Fruit fly (Drosophila melanogaster): ENCODE results near the gene Dis3l2.
A peak's percentile ranks its signal among the peaks of the same experiment; 100 is the strongest.

The Dis3l2 gene

dm6 chr3L:247482-248225 is 35.1 kb downstream of the Dis3l2 start, which contains the start of gene mthl14:
TSS of gene mthl14 (plus strand) at chr3L:247491.
- TF ChIP-seq CTCF (optimal IDR thresholded peaks at IDR 0.05) = no peak
- no peak for TF ChIP-seq CG8478 (optimal IDR thresholded peaks at IDR 0.05)

dm6 chr3L:248226-248758 is 35.8 kb downstream of the Dis3l2 start:
- TF ChIP-seq CG8478 (optimal IDR thresholded peaks at IDR 0.05) (no peak), CTCF (optimal IDR thresholded peaks at IDR 0.05) (peak in 1 of 2 experiments; percentile 18)

- TF ChIP-seq CG8478 (optimal IDR thresholded peaks at IDR 0.05) = no peak
- peak in 1 of 2 experiments; percentile 57 for TF ChIP-seq CTCF (optimal IDR thresholded peaks at IDR 0.05)
Observed at dm6 chr3L:257618-258475, 45.3 kb downstream of the Dis3l2 start, which contains the start of the genes DIP2 and wac. TSS of gene DIP2 (minus strand) at chr3L:257954. TSS of gene wac (plus strand) at chr3L:258176.

dm6 chr3L:262724-263177 is 50.2 kb downstream of the Dis3l2 start:
- no peak for TF ChIP-seq CG8478 (optimal IDR thresholded peaks at IDR 0.05)
- no peak for TF ChIP-seq CTCF (optimal IDR thresholded peaks at IDR 0.05)

dm6 chr3L:263500-264377 is 51.2 kb downstream of the Dis3l2 start:
- TF ChIP-seq CTCF (optimal IDR thresholded peaks at IDR 0.05) (no peak), CG8478 (optimal IDR thresholded peaks at IDR 0.05) (no peak)

dm6 chr3L:264378-265151 is 52.1 kb downstream of the Dis3l2 start, which contains the start of the genes Tudor-SN and mRpL17:
TSS of gene Tudor-SN (minus strand) at chr3L:264380.
TSS of gene mRpL17 (plus strand) at chr3L:264779.
- peak in 1 of 2 experiments; percentile 5 for TF ChIP-seq CTCF (optimal IDR thresholded peaks at IDR 0.05)
- no peak for TF ChIP-seq CG8478 (optimal IDR thresholded peaks at IDR 0.05)

dm6 chr3L:265808-266207 is 53.3 kb downstream of the Dis3l2 start, which contains the start of gene CG34263:
TSS of gene CG34263 (minus strand) at chr3L:265908.
- TF ChIP-seq CG8478 (optimal IDR thresholded peaks at IDR 0.05) (no peak), CTCF (optimal IDR thresholded peaks at IDR 0.05) (no peak)

All from S2 (cell line).